Worm (Caenorhabditis elegans) whole organism, late embryonic: ENCODE results near the gene arrd-18.

ENCODE experiments used
- ama-1 ChIP-seq: fragments of 150-350 bp; optimal IDR thresholded peaks from 2 replicates; lab custom pipeline; 2014
- ceh-22 ChIP-seq: sonication (generic microtip); optimal IDR thresholded peaks from 2 replicates; lab custom pipeline; 2017; ENCODE audit warnings: missing biosample characterization, missing genetic modification characterization
- ceh-30 ChIP-seq: fragments of 150-350 bp; optimal IDR thresholded peaks from 2 replicates; lab custom pipeline; 2014; ENCODE audit warnings: missing biosample characterization, missing genetic modification characterization
- ceh-48 ChIP-seq: sonication (generic microtip); optimal IDR thresholded peaks from 2 replicates; lab custom pipeline; 2016; ENCODE audit warnings: missing genetic modification characterization, inconsistent platforms, missing compliant biosample characterization
- ceh-6 ChIP-seq: fragments of 200-800 bp; sonication (Bioruptor generic); optimal IDR thresholded peaks from 2 replicates; lab custom pipeline; 2018; ENCODE audit warnings: mild to moderate bottlenecking, missing genetic modification characterization, missing compliant biosample characterization
- elt-2 ChIP-seq: sonication (generic microtip); optimal IDR thresholded peaks from 2 replicates; lab custom pipeline; 2016; ENCODE audit warnings: missing genetic modification reagents, missing genetic modification characterization, missing compliant biosample characterization
- ets-4 ChIP-seq: sonication (generic microtip); optimal IDR thresholded peaks from 2 replicates; lab custom pipeline; 2016; ENCODE audit warnings: missing genetic modification characterization, missing compliant biosample characterization
- fkh-10 ChIP-seq: fragments of 150-350 bp; optimal IDR thresholded peaks from 2 replicates; lab custom pipeline; 2014; ENCODE audit warnings: missing biosample characterization, missing genetic modification reagents, missing genetic modification characterization
- lim-6 ChIP-seq: sonication (generic microtip); optimal IDR thresholded peaks from 2 replicates; lab custom pipeline; 2016; ENCODE audit warnings: missing genetic modification characterization, missing compliant biosample characterization
- pat-9 ChIP-seq: fragments of 200-800 bp; sonication (Bioruptor generic); optimal IDR thresholded peaks from 2 replicates; lab custom pipeline; 2018; ENCODE audit warnings: mild to moderate bottlenecking, missing genetic modification characterization, moderate library complexity, missing compliant biosample characterization
- pha-2 ChIP-seq: sonication (generic microtip); optimal IDR thresholded peaks from 2 replicates; lab custom pipeline; 2017; ENCODE audit warnings: mild to moderate bottlenecking, missing genetic modification characterization, missing compliant biosample characterization
- pha-4 ChIP-seq: fragments of 150-350 bp; optimal IDR thresholded peaks from 2 replicates; lab custom pipeline; 2018; ENCODE audit warnings: missing biosample characterization, missing genetic modification reagents, missing genetic modification characterization
- pqm-1 ChIP-seq: sonication (generic microtip); optimal IDR thresholded peaks from 2 replicates; lab custom pipeline; 2016; ENCODE audit warnings: missing genetic modification characterization, missing compliant biosample characterization
- sox-4 ChIP-seq: sonication (generic microtip); optimal IDR thresholded peaks from 2 replicates; lab custom pipeline; 2017; ENCODE audit warnings: mild to moderate bottlenecking, missing genetic modification characterization, inconsistent platforms, missing compliant biosample characterization

- no peak for TF ChIP-seq pha-4 (tag; lab: Kevin White, UChicago)
- no peak for TF ChIP-seq pha-2 (tag; lab: Kevin White, UChicago)
- no peak for TF ChIP-seq pqm-1 (tag; lab: Kevin White, UChicago)
- TF ChIP-seq elt-2 (tag; lab: Kevin White, UChicago) = no peak
- no peak for TF ChIP-seq fkh-10
- no peak for TF ChIP-seq ama-1 (lab: Kevin White, UChicago)
- no peak for TF ChIP-seq ceh-48 (tag; lab: Kevin White, UChicago)
- TF ChIP-seq sox-4 (tag; lab: Kevin White, UChicago) = no peak
- TF ChIP-seq pat-9 = no peak
- TF ChIP-seq lim-6 = no peak
- TF ChIP-seq ceh-22 (tag; lab: Kevin White, UChicago) = no peak
- TF ChIP-seq ceh-30 (tag; lab: Kevin White, UChicago) = no peak
- no peak for TF ChIP-seq ets-4 (tag; lab: Kevin White, UChicago)
- no peak for TF ChIP-seq ceh-6 (GFP tag; lab: Kevin White, UChicago)
Measured at ce11 chrV:3357106-3357505, 45.2 kb upstream of the arrd-18 start, which contains the start of gene scrm-3.
